Fruit fly (Drosophila melanogaster): ENCODE measurements around the gene mRpS22.

Gene mRpS22

DNA sequence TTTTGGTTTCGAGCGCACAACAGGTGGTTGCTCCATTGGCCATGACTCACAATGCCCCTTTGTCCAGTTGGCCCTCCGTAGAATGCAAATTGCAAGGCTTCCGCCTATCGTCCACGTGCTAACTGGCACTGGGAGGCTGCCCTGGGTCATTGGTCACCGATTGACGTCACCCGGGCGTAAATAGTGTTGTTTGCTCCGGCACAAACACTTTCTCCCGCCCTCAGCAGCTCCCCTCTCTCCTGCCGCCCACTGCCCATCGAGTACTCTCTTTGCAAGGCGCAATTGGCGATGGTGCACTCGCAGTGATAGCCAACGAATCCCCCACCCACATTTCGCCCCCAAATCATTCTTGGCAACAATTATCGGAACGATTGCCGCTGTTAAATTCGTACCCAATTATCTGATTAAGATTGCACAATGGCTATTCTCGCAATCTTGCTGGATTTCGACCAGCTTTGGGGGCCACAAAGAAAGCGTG lies 10.1 kb downstream of the mRpS22 start:
- TF ChIP-seq Dll (optimal IDR thresholded peaks at IDR 0.05) (no peak), EcR (GFP tag; optimal IDR thresholded peaks at IDR 0.05) (no peak)

DNA sequence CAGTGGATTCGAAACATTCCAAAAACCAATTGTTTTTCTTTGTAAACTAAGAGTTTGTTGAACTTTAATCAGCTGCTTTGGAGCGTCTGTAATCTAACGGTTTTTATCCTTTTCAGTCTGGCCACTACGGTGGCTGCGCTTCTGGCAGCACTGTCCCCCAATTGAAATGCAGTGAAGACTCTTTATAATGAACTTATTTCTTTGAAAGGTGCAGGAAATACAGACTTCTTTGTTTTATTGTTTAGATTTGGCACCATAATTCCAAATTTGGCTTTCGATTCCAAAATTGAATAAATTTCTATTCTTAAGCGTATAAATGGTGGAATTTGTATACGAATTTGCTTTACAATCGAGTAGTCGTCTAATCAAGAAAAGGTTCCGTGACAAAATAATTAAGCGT lies 11.4 kb downstream of the mRpS22 start, which contains the start of gene nenya:
nenya (minus strand) TSS at position 35 of the 400 bp plus-strand sequence.
- TF ChIP-seq pan (optimal IDR thresholded peaks at IDR 0.05) (no peak), CG8478 (optimal IDR thresholded peaks at IDR 0.05) (no peak), EcR (GFP tag; optimal IDR thresholded peaks at IDR 0.05) (no peak), Dll (optimal IDR thresholded peaks at IDR 0.05) (no peak), psq (optimal IDR thresholded peaks at IDR 0.05) (no peak), usp (GFP tag; optimal IDR thresholded peaks at IDR 0.05) (no peak)

DNA sequence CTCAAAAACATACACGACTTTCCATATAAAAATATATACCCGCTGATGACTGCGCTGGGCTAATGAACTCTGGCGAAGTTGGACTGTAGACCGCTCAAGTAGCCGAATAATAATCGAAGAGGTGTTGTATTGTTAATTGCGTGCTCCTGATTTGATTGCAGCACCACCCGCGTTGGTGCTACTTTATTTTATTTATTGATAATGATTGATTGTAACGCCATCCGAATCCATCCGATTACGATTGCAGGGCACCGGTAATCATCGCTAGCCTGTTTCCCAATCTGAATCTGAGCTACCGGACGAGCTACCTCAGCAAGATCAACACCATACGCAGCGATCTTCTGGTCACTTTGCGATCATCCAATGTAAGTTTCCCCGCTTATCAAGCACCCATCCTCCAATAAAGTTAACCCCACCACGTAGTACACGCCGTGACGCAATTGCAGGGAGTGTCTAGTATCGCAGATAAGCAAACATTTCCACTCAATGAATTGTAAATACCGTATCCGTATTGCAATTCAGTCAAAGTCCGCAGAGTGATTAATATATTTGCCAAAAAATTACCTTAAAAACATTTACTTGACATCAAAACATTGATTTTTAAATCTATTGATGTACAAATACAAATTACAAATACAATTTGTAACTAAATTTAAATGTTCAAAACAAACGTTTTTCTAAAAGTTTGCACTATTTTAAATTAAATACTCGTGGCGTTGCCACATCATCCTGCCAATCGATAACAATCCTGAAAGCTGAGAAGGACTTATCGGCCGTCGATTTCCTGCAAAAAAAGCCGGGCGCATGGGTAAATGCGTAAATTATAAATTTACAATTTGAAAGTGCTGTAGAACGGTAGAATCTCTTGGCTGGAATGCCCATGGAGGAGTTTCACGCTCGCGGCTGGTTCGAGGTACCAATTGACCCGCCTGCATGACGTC lies 12.5 kb downstream of the mRpS22 start:
- TF ChIP-seq psq (optimal IDR thresholded peaks at IDR 0.05), result no peak
- no peak for TF ChIP-seq CG8478 (optimal IDR thresholded peaks at IDR 0.05)
- TF ChIP-seq EcR (GFP tag; optimal IDR thresholded peaks at IDR 0.05), result no peak
- TF ChIP-seq usp (GFP tag; optimal IDR thresholded peaks at IDR 0.05), result no peak
- TF ChIP-seq Dll (optimal IDR thresholded peaks at IDR 0.05), result no peak
- no peak for TF ChIP-seq pan (optimal IDR thresholded peaks at IDR 0.05)

DNA sequence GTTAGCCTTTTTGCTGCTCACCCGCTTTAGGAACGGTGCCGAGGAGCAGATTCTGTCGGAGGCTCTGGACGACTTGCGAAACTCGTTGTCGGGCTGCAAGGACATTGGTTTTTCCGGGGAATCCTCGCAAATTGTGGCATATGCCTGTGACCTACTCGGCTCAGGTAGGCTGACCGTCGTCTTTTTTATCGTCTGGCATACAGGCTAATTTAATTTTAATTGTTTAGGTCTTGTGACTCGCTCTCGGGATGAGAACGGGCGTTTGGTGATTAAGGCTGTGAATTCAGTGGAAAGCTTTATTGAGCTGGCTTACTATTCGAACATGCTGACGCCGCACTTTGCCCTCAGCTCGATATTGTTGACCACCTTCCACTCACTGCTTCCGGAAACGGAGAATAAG lies 14.8 kb downstream of the mRpS22 start:
- TF ChIP-seq EcR (GFP tag; optimal IDR thresholded peaks at IDR 0.05), result no peak

DNA sequence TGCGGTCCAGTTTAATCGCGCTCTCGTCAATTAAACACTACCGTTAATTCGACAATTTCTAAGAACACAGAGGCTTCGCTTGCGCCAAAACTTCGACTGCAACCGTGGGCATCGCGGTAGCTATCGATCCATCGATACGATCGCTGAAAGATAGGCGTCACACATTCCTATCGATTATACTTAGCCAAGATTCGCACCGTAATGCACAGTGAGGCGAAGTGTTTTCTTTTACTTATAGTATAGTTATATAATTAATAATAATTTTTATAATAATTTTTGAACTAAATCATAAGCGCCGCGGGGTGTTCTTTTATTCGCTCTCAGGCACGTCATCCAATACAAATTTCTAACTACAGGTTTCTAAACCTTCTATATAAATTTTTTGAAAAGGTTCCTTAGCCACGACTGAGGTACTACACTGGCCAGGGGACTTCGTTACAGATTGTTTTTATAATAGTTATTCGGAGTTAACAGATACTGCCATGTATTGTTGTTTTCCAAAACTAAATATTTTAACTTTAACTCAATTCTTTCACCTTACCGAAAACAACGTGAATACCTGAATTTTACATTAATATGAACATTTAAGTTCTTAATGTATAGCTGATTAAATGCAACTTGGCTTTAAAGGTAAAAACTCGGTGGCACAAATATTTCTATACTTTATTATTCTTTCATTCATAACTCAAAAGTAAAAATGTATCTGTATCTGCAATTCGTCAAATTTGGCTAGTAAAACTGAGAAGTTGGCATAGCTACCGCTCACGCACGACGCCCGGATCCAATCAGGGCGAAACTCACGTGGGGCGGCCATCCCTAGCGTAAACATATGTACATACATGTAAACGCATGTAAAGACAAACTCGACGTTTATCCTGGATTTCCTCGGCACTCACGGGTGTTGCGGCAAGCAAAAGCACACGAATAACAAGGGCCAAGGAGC lies 21.3 kb downstream of the mRpS22 start, which contains the start of the genes NSD and BOD1:
NSD (minus strand) TSS at position 102 of the 943 bp plus-strand sequence.
BOD1 (plus strand) TSS at position 494 of the 943 bp plus-strand sequence.
- TF ChIP-seq CG8478 (optimal IDR thresholded peaks at IDR 0.05) (no peak), Dll (optimal IDR thresholded peaks at IDR 0.05) (no peak), EcR (GFP tag; optimal IDR thresholded peaks at IDR 0.05) (no peak), usp (GFP tag; optimal IDR thresholded peaks at IDR 0.05) (no peak)

DNA sequence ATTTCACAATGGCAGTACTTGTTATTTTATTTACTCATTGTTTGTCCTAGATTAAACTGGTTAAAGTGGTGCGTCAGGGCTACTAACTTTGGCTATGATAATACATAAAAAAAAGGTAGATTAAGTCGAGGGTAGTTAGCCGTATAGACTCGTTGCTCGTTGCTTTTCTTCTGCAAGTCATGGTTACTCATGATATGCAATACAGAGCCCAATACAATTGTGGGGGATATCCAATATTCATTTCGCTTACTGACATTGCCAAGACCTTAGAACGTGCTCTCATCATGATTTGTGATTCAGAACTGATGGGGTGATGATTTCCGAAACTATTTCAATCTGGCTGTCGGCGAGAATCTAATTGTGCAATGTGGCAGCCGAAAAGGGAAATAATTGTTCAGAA lies 28.7 kb downstream of the mRpS22 start:
- no peak for TF ChIP-seq CG8478 (optimal IDR thresholded peaks at IDR 0.05)
- TF ChIP-seq Dll (optimal IDR thresholded peaks at IDR 0.05), result no peak
- TF ChIP-seq usp (GFP tag; optimal IDR thresholded peaks at IDR 0.05), result no peak
- TF ChIP-seq EcR (GFP tag; optimal IDR thresholded peaks at IDR 0.05), result no peak
- no peak for TF ChIP-seq pan (optimal IDR thresholded peaks at IDR 0.05)
- TF ChIP-seq psq (optimal IDR thresholded peaks at IDR 0.05), result no peak

DNA sequence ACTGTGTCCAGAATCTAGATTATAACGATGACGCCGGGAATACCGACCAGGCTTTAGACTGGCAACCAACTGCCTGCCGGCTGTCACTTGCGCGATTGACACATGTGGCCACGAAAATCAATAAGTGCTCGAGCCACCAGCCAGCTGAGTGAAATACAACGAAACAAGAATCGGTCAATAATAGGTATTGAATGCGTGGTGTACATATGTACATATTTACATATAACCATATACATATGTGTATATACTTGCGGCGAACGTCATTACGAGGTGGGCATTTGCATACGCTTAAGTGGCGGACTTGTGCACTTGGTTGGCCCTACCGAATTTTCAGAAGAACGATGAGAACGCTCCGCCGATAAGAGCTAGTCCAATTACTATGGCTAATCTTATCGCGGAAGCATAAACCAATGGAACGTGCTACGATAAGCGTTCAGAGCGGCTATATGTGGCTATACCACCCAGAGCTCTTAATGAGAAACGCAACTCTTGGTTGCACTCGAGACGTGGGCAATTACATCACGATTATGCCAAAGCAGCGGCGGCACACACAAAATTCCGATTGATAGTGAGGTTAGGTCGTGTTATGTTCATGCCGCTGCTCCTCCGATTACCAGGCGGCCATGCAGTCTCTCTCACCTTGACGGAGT lies 30.0 kb downstream of the mRpS22 start:
- TF ChIP-seq usp (GFP tag; optimal IDR thresholded peaks at IDR 0.05) (no peak), pan (optimal IDR thresholded peaks at IDR 0.05) (peak; percentile 4), Dll (optimal IDR thresholded peaks at IDR 0.05) (no peak), CG8478 (optimal IDR thresholded peaks at IDR 0.05) (no peak), EcR (GFP tag; optimal IDR thresholded peaks at IDR 0.05) (no peak)

DNA sequence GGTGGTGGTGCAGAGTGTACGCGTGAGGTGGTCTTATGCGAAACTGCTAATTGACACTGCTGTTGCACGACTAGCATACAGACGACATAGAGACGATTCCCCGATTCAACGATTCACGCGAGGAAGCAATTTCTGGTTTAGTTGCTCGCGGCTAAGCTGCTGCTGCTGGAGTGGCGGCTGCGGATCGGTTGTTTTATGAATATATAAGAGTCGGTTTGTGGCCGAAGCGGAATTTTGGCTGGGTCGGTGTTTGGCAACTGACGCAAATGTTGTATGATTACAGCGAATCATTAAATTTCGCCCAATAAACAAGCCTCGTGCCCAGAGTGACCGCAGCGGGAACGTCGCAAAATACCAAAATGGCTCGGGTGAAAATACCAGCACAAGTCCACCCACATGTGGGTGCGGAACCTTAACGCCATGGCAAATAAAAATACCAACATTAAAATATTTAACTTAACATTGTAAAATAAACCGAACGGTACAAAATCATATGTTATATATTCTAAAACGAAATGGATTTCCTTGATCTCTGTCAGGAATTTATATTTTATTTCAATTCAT lies 31.1 kb downstream of the mRpS22 start, which contains the start of gene mfrn:
mfrn (minus strand) TSS at position 340 of the 564 bp plus-strand sequence.
- TF ChIP-seq EcR (GFP tag; optimal IDR thresholded peaks at IDR 0.05) (no peak), pan (optimal IDR thresholded peaks at IDR 0.05) (no peak), CG8478 (optimal IDR thresholded peaks at IDR 0.05) (no peak), Dll (optimal IDR thresholded peaks at IDR 0.05) (no peak), usp (GFP tag; optimal IDR thresholded peaks at IDR 0.05) (no peak), psq (optimal IDR thresholded peaks at IDR 0.05) (no peak)

DNA sequence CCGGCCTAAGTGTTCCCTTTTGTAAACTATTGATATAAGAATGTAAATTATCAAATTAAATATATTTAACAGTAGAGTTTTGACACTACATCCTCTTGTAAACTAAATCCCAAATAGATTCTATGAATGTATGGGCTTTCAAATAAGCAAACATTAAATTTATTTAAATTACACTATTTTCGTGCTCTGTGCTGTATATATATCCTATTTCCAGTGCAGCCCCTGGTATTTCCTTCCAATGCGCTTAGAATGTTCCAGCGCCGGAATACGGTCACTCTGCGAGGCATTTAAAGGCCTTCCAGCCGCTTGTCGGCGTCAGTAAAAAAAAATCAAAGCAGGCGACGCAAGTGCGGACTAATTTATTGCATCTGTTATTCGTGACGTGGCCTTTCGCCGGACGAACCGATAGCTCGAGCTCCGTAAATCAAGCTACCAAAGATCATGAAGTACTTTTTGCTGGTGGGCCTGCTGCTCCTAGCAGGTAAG lies 31.8 kb downstream of the mRpS22 start, which contains the start of gene Gp93:
Gp93 (plus strand) TSS at position 291 of the 486 bp plus-strand sequence.
- TF ChIP-seq Dll (optimal IDR thresholded peaks at IDR 0.05) (no peak), psq (optimal IDR thresholded peaks at IDR 0.05) (no peak), CG8478 (optimal IDR thresholded peaks at IDR 0.05) (no peak), usp (GFP tag; optimal IDR thresholded peaks at IDR 0.05) (no peak), EcR (GFP tag; optimal IDR thresholded peaks at IDR 0.05) (no peak), pan (optimal IDR thresholded peaks at IDR 0.05) (no peak)

DNA sequence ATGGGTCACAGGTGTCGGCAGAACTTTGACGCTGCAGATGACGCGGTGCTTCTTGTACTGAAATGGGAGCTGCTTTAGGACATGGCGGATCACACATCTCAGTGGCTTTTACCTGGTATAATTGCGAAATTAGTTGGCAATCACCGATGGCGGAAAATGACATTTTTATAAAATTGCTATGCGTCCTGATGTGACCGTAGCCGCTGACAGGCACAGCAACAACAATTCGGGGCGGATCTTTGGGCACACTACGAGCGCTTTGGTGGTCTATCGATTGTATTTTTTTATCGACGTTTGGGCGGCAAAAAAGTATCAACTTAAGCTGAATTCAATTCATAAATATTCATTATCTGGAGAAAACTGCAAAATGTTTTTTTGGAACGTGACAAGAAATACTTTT lies 37.2 kb downstream of the mRpS22 start, which contains the start of gene CG4951:
CG4951 (minus strand) TSS at position 223 of the 400 bp plus-strand sequence.
- TF ChIP-seq EcR (GFP tag; optimal IDR thresholded peaks at IDR 0.05) (no peak), pan (optimal IDR thresholded peaks at IDR 0.05) (no peak), CG8478 (optimal IDR thresholded peaks at IDR 0.05) (no peak), usp (GFP tag; optimal IDR thresholded peaks at IDR 0.05) (no peak), psq (optimal IDR thresholded peaks at IDR 0.05) (no peak), Dll (optimal IDR thresholded peaks at IDR 0.05) (no peak)

DNA sequence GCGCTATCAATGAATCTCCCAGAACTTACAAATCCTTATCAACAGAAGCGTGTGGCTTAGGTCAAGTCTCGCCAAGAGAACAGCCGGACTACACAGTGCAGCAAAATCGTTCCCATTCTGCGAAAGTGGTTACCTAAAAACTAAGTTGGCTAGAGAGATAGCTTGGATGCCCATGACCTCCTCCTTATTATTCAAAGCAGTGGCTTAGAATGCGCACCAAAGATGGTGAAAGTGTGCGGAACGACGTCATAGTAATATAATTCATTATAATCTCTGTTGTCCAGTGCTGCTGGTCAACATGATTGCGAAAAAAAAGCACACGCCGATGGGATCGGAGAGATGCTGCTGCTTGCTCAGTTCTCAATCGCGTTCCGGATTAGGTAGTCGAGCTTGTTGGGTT lies 37.8 kb downstream of the mRpS22 start, which contains the start of gene Nep7:
Nep7 (plus strand) TSS at position 385 of the 400 bp plus-strand sequence.
- TF ChIP-seq usp (GFP tag; optimal IDR thresholded peaks at IDR 0.05), result no peak
